Worm (Caenorhabditis elegans) whole organism, L3 larva: ENCODE data around the gene sas-6.

Experiments
- ceh-16 ChIP-seq: sonication (generic microtip); optimal IDR thresholded peaks from 2 replicates; lab custom pipeline; 2017; ENCODE audit warnings: missing biosample characterization, missing genetic modification characterization
- daf-12 ChIP-seq: fragments of 150-350 bp; optimal IDR thresholded peaks from 2 replicates; lab custom pipeline; 2014; ENCODE audit warnings: missing biosample characterization, missing genetic modification reagents, missing genetic modification characterization
- fkh-10 ChIP-seq: sonication (generic microtip); optimal IDR thresholded peaks from 2 replicates; lab custom pipeline; 2017; ENCODE audit warnings: missing biosample characterization, missing genetic modification reagents, missing genetic modification characterization
- jun-1 ChIP-seq: fragments of 150-350 bp; optimal IDR thresholded peaks from 2 replicates; lab custom pipeline; 2014; ENCODE audit warnings: missing biosample characterization, missing genetic modification reagents, missing genetic modification characterization
- nhr-11 ChIP-seq: fragments of 150-350 bp; optimal IDR thresholded peaks from 2 replicates; lab custom pipeline; 2014; ENCODE audit warnings: missing biosample characterization, missing genetic modification characterization
- nhr-76 ChIP-seq: fragments of 150-350 bp; sonication (generic microtip); optimal IDR thresholded peaks from 5 replicates; lab custom pipeline; 2014; ENCODE audit warnings: missing biosample characterization, missing genetic modification characterization
- pha-4 ChIP-seq: fragments of 150-350 bp; optimal IDR thresholded peaks from 2 replicates; lab custom pipeline; 2014; ENCODE audit warnings: missing biosample characterization, missing genetic modification reagents, missing genetic modification characterization
- pqm-1 ChIP-seq: fragments of 150-350 bp; optimal IDR thresholded peaks from 2 replicates; lab custom pipeline; 2017; ENCODE audit warnings: missing biosample characterization, missing genetic modification characterization, inconsistent platforms
- zag-1 ChIP-seq: fragments of 150-350 bp; optimal IDR thresholded peaks from 2 replicates; lab custom pipeline; 2014; ENCODE audit warnings: missing biosample characterization, missing genetic modification characterization
- ztf-4 ChIP-seq: fragments of 150-350 bp; optimal IDR thresholded peaks from 2 replicates; lab custom pipeline; 2014; ENCODE audit warnings: missing biosample characterization, missing genetic modification characterization

DNA sequence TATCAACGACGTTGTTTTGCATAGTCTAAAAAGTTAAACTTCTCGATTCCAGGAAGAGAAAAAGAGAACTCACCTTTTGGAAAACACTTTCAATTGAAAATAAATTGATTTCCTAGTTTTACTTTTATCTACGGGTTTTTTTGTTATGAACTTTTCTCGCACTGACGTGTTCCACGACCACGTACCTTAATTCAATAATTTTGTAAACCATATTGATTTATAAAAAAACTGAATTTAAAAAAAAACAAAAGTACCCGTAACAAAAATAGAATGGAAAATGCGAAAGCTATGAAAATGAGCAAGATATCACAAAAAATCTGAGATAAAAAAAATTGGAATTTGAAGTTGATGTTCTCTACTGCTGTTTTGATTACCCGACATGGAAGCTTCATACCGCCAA is 46.3 kb downstream of the sas-6 start, which contains the start of gene C47A4.3:
- no peak for TF ChIP-seq nhr-11 (tag; lab: Kevin White, UChicago)
- no peak for TF ChIP-seq jun-1
- no peak for TF ChIP-seq pqm-1 (tag; lab: Kevin White, UChicago)
- no peak for TF ChIP-seq zag-1 (tag; lab: Kevin White, UChicago)
- TF ChIP-seq pha-4 (tag; lab: Kevin White, UChicago) = no peak
- TF ChIP-seq nhr-76 (tag; lab: Kevin White, UChicago) = no peak
- TF ChIP-seq ceh-16 (tag; lab: Kevin White, UChicago) = no peak
- no peak for TF ChIP-seq daf-12 (tag; lab: Kevin White, UChicago)
- TF ChIP-seq ztf-4 = no peak
- no peak for TF ChIP-seq fkh-10 (GFP tag; lab: Kevin White, UChicago)
